Worm (Caenorhabditis elegans) whole organism, L1 larva: ENCODE measurements around the gene fbxa-209.

ENCODE experiments used
- sox-4 ChIP-seq: sonication (generic microtip); optimal IDR thresholded peaks from 2 replicates; lab custom pipeline; 2016; ENCODE audit warnings: missing genetic modification characterization, missing compliant biosample characterization

The fbxa-209 gene

ce11 chrV:15376223-15376622 lies 50.6 kb downstream of the fbxa-209 start, which contains the start of gene srh-52:
srh-52 (minus strand) TSS chrV:15376323.
- no peak for TF ChIP-seq sox-4 (tag; lab: Kevin White, UChicago)
